Fruit fly (Drosophila melanogaster): ENCODE data around the gene Pgk.

Pgk gene

DNA sequence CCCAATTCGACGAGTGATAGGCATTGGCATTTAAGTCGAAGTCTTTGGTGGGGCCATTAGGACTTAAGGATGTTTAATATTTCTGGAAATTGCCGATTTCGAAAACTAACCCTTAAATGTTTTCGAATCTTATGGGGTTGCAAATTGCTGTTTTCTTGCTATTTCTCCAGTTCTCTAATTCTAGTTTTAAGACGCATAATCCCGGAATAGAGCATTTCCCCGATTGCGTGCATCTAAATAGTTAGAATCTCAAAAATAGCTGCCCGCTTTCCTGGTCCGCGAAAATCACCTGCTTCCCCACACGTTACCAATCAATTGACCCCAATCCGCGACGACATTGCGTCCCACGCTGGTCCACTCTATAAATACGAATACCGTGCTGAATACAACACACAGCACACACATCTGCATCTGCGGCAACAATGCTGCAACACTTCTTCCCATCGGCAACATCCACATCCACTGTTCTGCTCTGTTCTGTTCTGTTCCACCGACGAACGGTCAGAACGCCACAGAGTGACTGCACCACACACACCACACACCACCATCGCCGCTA, 886 bp downstream of the Pgk start, which contains the start of gene Bacc (continued):
- TF ChIP-seq CG8765 (GFP tag; IDR thresholded peaks at IDR 0.05) (no peak), CG3065 (GFP tag; optimal IDR thresholded peaks at IDR 0.05) (no peak), gfzf (GFP tag; optimal IDR thresholded peaks at IDR 0.05) (no peak), CG7963 (GFP tag; IDR thresholded peaks at IDR 0.05; ENCODE audit: partially characterized antibody) (no peak), vfl (GFP tag; optimal IDR thresholded peaks at IDR 0.05) (peak; percentile 82), ssp (GFP tag; IDR thresholded peaks at IDR 0.05) (no peak), CG17912 (GFP tag; optimal IDR thresholded peaks at IDR 0.05) (no peak), Ravus (GFP tag; IDR thresholded peaks at IDR 0.05) (no peak), Nf-YA (GFP tag; IDR thresholded peaks at IDR 0.05) (no peak), Awh (GFP tag; IDR thresholded peaks at IDR 0.05) (no peak), HmgD (GFP tag; optimal IDR thresholded peaks at IDR 0.05) (peak; percentile 52), shn (GFP tag; optimal IDR thresholded peaks at IDR 0.05) (peak; percentile 88), Xbp1 (GFP tag; optimal IDR thresholded peaks at IDR 0.05) (peak; percentile 73), Rfx (GFP tag; IDR thresholded peaks at IDR 0.05) (no peak), Aef1 (GFP tag; IDR thresholded peaks at IDR 0.05) (no peak), Dref (GFP tag; IDR thresholded peaks at IDR 0.05) (no peak), Dbx (GFP tag; IDR thresholded peaks at IDR 0.05) (no peak), CG32772 (GFP tag; IDR thresholded peaks at IDR 0.05) (no peak), CG10543 (GFP tag; optimal IDR thresholded peaks at IDR 0.05) (peak; percentile 74), Vsx1 (GFP tag; optimal IDR thresholded peaks at IDR 0.05) (peak; percentile 75), CG12236 (GFP tag; optimal IDR thresholded peaks at IDR 0.05) (peak; percentile 81), kay (GFP tag; optimal IDR thresholded peaks at IDR 0.05) (peak; percentile 50), CG10147 (GFP tag; optimal IDR thresholded peaks at IDR 0.05) (peak; percentile 95), twi (tag; optimal IDR thresholded peaks at IDR 0.05) (peak; percentile 38), chif (GFP tag; optimal IDR thresholded peaks at IDR 0.05) (peak; percentile 76 to 87), vnd (GFP tag; IDR thresholded peaks at IDR 0.05; ENCODE audit: partially characterized antibody) (no peak), disco-r (GFP tag; optimal IDR thresholded peaks at IDR 0.05) (peak; percentile 71), CG4730 (GFP tag; IDR thresholded peaks at IDR 0.05) (no peak), Fer1 (GFP tag; optimal IDR thresholded peaks at IDR 0.05) (peak; percentile 91), CG3726 (GFP tag; IDR thresholded peaks at IDR 0.05) (no peak), MBD-R2 (GFP tag; IDR thresholded peaks at IDR 0.05) (no peak), E2f1 (GFP tag; IDR thresholded peaks at IDR 0.05) (no peak), ap (GFP tag; IDR thresholded peaks at IDR 0.05) (no peak), tin (GFP tag; optimal IDR thresholded peaks at IDR 0.05) (peak; percentile 80), CG4328 (GFP tag; optimal IDR thresholded peaks at IDR 0.05) (peak; percentile 83), CG6854 (GFP tag; optimal IDR thresholded peaks at IDR 0.05) (peak; percentile 85), TFAM (GFP tag; optimal IDR thresholded peaks at IDR 0.05) (peak; percentile 38), tll (GFP tag; optimal IDR thresholded peaks at IDR 0.05) (no peak), CG17802 (tag; optimal IDR thresholded peaks at IDR 0.05) (peak; percentile 21), Meics (GFP tag; optimal IDR thresholded peaks at IDR 0.05) (peak; percentile 94), Bteb2 (GFP tag; optimal IDR thresholded peaks at IDR 0.05) (peak; percentile 86), CG17186 (GFP tag; optimal IDR thresholded peaks at IDR 0.05) (peak; percentile 25), stwl (tag; optimal IDR thresholded peaks at IDR 0.05) (no peak), Blimp-1 (GFP tag; optimal IDR thresholded peaks at IDR 0.05) (peak; percentile 82), Dad (GFP tag; optimal IDR thresholded peaks at IDR 0.05) (peak; percentile 75), CG31365 (tag; optimal IDR thresholded peaks at IDR 0.05) (peak; percentile 25), sd (tag; optimal IDR thresholded peaks at IDR 0.05) (peak; percentile 28), dmrt11E (tag; optimal IDR thresholded peaks at IDR 0.05) (peak; percentile 64), CG8388 (GFP tag; optimal IDR thresholded peaks at IDR 0.05) (peak; percentile 77), Chrac-16 (GFP tag; optimal IDR thresholded peaks at IDR 0.05) (peak; percentile 75), oc (tag; optimal IDR thresholded peaks at IDR 0.05) (peak; percentile 55)
